Fruit fly (Drosophila melanogaster): ENCODE data around the gene Bdbt.

Gene Bdbt

DNA sequence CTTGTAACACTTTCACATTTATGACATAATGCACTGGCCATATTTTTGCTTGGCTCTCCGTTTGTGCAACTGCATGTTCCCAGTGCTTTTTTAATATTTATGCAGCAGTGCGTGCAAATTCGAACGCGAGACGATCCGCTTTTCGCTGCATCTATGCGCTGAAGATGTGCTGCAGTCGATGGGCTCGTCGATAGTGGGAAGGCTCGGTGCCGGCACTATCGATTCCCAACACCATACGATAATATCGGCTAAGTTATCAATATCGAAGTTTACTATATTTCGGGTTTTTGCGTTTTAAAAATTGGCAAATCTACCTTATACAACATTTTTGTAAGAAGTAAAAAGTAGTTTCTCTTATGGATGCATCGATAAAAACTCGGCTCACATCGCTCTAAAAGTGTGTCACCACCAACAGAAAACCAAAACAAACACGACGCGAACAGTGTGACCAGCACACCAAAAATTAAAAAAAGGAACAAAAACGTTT is 21.0 kb downstream of the Bdbt start, which contains the start of gene RhoGAP93B (continued):
- peak; percentile 86 for TF ChIP-seq zen (tag; optimal IDR thresholded peaks at IDR 0.05)
- peak; percentile 82 for TF ChIP-seq Drgx (GFP tag; IDR thresholded peaks at IDR 0.05)
- peak; percentile 5 for TF ChIP-seq D (optimal IDR thresholded peaks at IDR 0.05)
- TF ChIP-seq D (GFP tag; optimal IDR thresholded peaks at IDR 0.05), result peak; percentile 55
- peak; percentile 100 for TF ChIP-seq Doc3 (GFP tag; IDR thresholded peaks at IDR 0.05; ENCODE audit: partially characterized antibody)
- TF ChIP-seq CG2199 (GFP tag; IDR thresholded peaks at IDR 0.05), result peak; percentile 88; the same call in 2 of the 3 replicates
- TF ChIP-seq crp (GFP tag; optimal IDR thresholded peaks at IDR 0.05), result peak in 1 of 2 experiments; percentile 44
- peak; percentile 86 for TF ChIP-seq Abd-B (GFP tag; optimal IDR thresholded peaks at IDR 0.05)
- TF ChIP-seq tx (GFP tag; optimal IDR thresholded peaks at IDR 0.05), result peak; percentile 90
- peak; percentile 90 for TF ChIP-seq ssp (GFP tag; IDR thresholded peaks at IDR 0.05)
- peak; percentile 74 for TF ChIP-seq Meics (GFP tag; optimal IDR thresholded peaks at IDR 0.05)
- peak; percentile 68 for TF ChIP-seq CG7987 (GFP tag; optimal IDR thresholded peaks at IDR 0.05)
- peak; percentile 35 for TF ChIP-seq D19B (GFP tag; optimal IDR thresholded peaks at IDR 0.05)
- peak; percentile 81 for TF ChIP-seq CG11504 (tag; optimal IDR thresholded peaks at IDR 0.05)
- TF ChIP-seq Ets65A (GFP tag), result peak; percentile 99
- TF ChIP-seq insv (GFP tag; optimal IDR thresholded peaks at IDR 0.05), result peak in 1 of 2 experiments; percentile 59
- peak; percentile 92 for TF ChIP-seq CG10959 (GFP tag; IDR thresholded peaks at IDR 0.05)
- TF ChIP-seq CG9437 (GFP tag; optimal IDR thresholded peaks at IDR 0.05), result peak; percentile 37
- TF ChIP-seq pzg (GFP tag; optimal IDR thresholded peaks at IDR 0.05), result peak; percentile 94
- TF ChIP-seq CG1602 (GFP tag; optimal IDR thresholded peaks at IDR 0.05), result peak; percentile 74
- TF ChIP-seq Dll (GFP tag; IDR thresholded peaks at IDR 0.05; ENCODE audit: partially characterized antibody), result peak; percentile 100
- peak; percentile 46 for TF ChIP-seq CG6854 (GFP tag; optimal IDR thresholded peaks at IDR 0.05)
- peak; percentile 100 for TF ChIP-seq CG14860 (GFP tag; IDR thresholded peaks at IDR 0.05; ENCODE audit: partially characterized antibody)
- peak; percentile 96 for TF ChIP-seq MBD-R2 (GFP tag; IDR thresholded peaks at IDR 0.05)
- TF ChIP-seq zfh1 (GFP tag; IDR thresholded peaks at IDR 0.05), result peak; percentile 85
- peak; percentile 86 for TF ChIP-seq CG10147 (GFP tag; optimal IDR thresholded peaks at IDR 0.05)
- TF ChIP-seq CG32772 (GFP tag; IDR thresholded peaks at IDR 0.05), result peak; percentile 86
- TF ChIP-seq Hr39 (optimal IDR thresholded peaks at IDR 0.05), result no peak
- peak; percentile 58 for TF ChIP-seq CG18619 (GFP tag; optimal IDR thresholded peaks at IDR 0.05)
- TF ChIP-seq repo (GFP tag; optimal IDR thresholded peaks at IDR 0.05), result peak; percentile 76
- peak; percentile 84 for TF ChIP-seq emc (GFP tag; optimal IDR thresholded peaks at IDR 0.05)
- TF ChIP-seq CG4854 (GFP tag; optimal IDR thresholded peaks at IDR 0.05), result peak; percentile 72
- peak; percentile 100 for TF ChIP-seq CG42726 (GFP tag; IDR thresholded peaks at IDR 0.05; ENCODE audit: partially characterized antibody)
- peak; percentile 85 for TF ChIP-seq CG10267 (tag; optimal IDR thresholded peaks at IDR 0.05)
- TF ChIP-seq nerfin-2 (GFP tag; IDR thresholded peaks at IDR 0.05; ENCODE audit: partially characterized antibody), result peak; percentile 99
- TF ChIP-seq gro (GFP tag; optimal IDR thresholded peaks at IDR 0.05), result peak; percentile 92
- peak; percentile 27; the same call in 1 of the 2 replicates for TF ChIP-seq CG10321 (GFP tag; IDR thresholded peaks at IDR 0.05)
- peak; percentile 75 for TF ChIP-seq wor (GFP tag; IDR thresholded peaks at IDR 0.05)
- peak; percentile 25 for TF ChIP-seq wek (GFP tag; optimal IDR thresholded peaks at IDR 0.05)
- TF ChIP-seq tgo (GFP tag; IDR thresholded peaks at IDR 0.05), result peak; percentile 80
- peak; percentile 94 for TF ChIP-seq ranshi (GFP tag; IDR thresholded peaks at IDR 0.05)
- TF ChIP-seq CG33213 (GFP tag; optimal IDR thresholded peaks at IDR 0.05), result peak; percentile 81
- peak; percentile 49 for TF ChIP-seq CG17802 (tag; optimal IDR thresholded peaks at IDR 0.05)
- TF ChIP-seq CG34224 (GFP tag; IDR thresholded peaks at IDR 0.05; ENCODE audit: partially characterized antibody), result peak; percentile 100
- no peak for TF ChIP-seq scrt (GFP tag; optimal IDR thresholded peaks at IDR 0.05)
- TF ChIP-seq so (GFP tag; IDR thresholded peaks at IDR 0.05), result peak; percentile 94
- peak; percentile 22 for TF ChIP-seq fd64A (GFP tag; optimal IDR thresholded peaks at IDR 0.05)
- peak; percentile 83 for TF ChIP-seq CG11695 (GFP tag; IDR thresholded peaks at IDR 0.05)
- TF ChIP-seq CG18262 (tag; optimal IDR thresholded peaks at IDR 0.05), result peak; percentile 72
- TF ChIP-seq Bgb (GFP tag; IDR thresholded peaks at IDR 0.05; ENCODE audit: partially characterized antibody), result peak; percentile 100
